Fruit fly (Drosophila melanogaster): ENCODE measurements around the gene Plap.

Plap gene

dm6 chr2L:1118880-1119809 is 51.0 kb downstream of the Plap start:
- TF ChIP-seq insv (optimal IDR thresholded peaks at IDR 0.05), result no peak
- TF ChIP-seq psq (optimal IDR thresholded peaks at IDR 0.05), result no peak
- no peak for TF ChIP-seq h (optimal IDR thresholded peaks at IDR 0.05)
- no peak for TF ChIP-seq Myc (optimal IDR thresholded peaks at IDR 0.05)
- TF ChIP-seq ttk (optimal IDR thresholded peaks at IDR 0.05), result no peak
- no peak for TF ChIP-seq Sin3A (optimal IDR thresholded peaks at IDR 0.05)

- no peak for TF ChIP-seq psq (optimal IDR thresholded peaks at IDR 0.05)
- TF ChIP-seq h (optimal IDR thresholded peaks at IDR 0.05), result no peak
- no peak for TF ChIP-seq Sin3A (optimal IDR thresholded peaks at IDR 0.05)
- no peak for TF ChIP-seq insv (optimal IDR thresholded peaks at IDR 0.05)
- no peak for TF ChIP-seq Myc (optimal IDR thresholded peaks at IDR 0.05)
- no peak for TF ChIP-seq ttk (optimal IDR thresholded peaks at IDR 0.05)
These were observed 52.0 kb downstream of the Plap start for dm6 chr2L:1118149-1118548.
